In the genomic region with DNA sequence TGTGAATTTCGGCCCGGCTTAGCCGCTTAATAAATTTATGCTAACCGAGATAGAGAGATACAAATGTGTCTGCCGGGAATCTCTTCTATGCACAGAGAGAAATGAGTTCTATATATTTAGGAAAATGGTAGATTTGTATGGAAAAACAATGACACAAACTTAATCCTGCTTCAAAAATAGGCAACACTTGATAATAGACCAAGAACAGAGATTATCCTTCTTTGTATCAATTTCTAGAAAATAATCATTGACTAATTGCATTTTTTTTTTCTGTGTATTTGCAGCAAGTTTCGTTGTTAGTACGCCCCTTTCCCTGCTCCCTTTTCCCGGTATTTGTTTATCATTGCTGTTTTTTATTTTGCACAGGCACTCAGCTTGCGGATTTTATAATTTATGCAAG, we compare ENCODE assay signal across 4 fruit fly cellular contexts.
TF ChIP-seq lines count a peak whose summit lies in the region.

No protein-coding gene starts in this region.

- TF ChIP-seq CTCF in whole organism, embryonic (GFP tag; optimal IDR thresholded peaks at IDR 0.05; lab: Kevin White, UChicago), result no peak

TF ChIP-seq in whole organism, embryonic, 481 proteins besides CTCF, POLR2A, EP300 and RAD21:
- TF ChIP-seq Stat92E (GFP tag; optimal IDR thresholded peaks at IDR 0.05; lab: Kevin White, UChicago), result no peak
- no peak for TF ChIP-seq so (GFP tag; IDR thresholded peaks at IDR 0.05; lab: Robert Waterston, UW)
- 0 out of 3 replicates have a peak, but pooled peaks have one; percentile 6 for TF ChIP-seq row (GFP tag; IDR thresholded peaks at IDR 0.05; lab: Robert Waterston, UW)
- TF ChIP-seq CG30020 (tag; optimal IDR thresholded peaks at IDR 0.05; lab: Kevin White, UChicago), result no peak
- peak; percentile 20 for TF ChIP-seq Med (GFP tag; lab: Kevin White, UChicago)
- TF ChIP-seq exex (tag; optimal IDR thresholded peaks at IDR 0.05; lab: Kevin White, UChicago), result no peak
- no peak for TF ChIP-seq nau (GFP tag; optimal IDR thresholded peaks at IDR 0.05; lab: Kevin White, UChicago)
- no peak for TF ChIP-seq zen (tag; optimal IDR thresholded peaks at IDR 0.05; lab: Kevin White, UChicago)
- no peak for TF ChIP-seq HLH4C (GFP tag; IDR thresholded peaks at IDR 0.05; lab: Robert Waterston, UW; ENCODE audit: partially characterized antibody)
- TF ChIP-seq CG6765 (GFP tag; optimal IDR thresholded peaks at IDR 0.05; lab: Kevin White, UChicago), result no peak
- TF ChIP-seq gem (tag; optimal IDR thresholded peaks at IDR 0.05; lab: Kevin White, UChicago), result peak; percentile 12
- no peak for TF ChIP-seq CG10959 (GFP tag; IDR thresholded peaks at IDR 0.05; lab: Robert Waterston, UW)

TF ChIP-seq in whole organism, prepupa, 60 proteins besides CTCF, POLR2A, EP300 and RAD21 (continues in another document):
- peak; percentile 42 for TF ChIP-seq cyc (GFP tag; optimal IDR thresholded peaks at IDR 0.05; lab: Kevin White, UChicago)
- no peak for TF ChIP-seq CG6808 (GFP tag; optimal IDR thresholded peaks at IDR 0.05; lab: Kevin White, UChicago)
- no peak for TF ChIP-seq Gug (GFP tag; IDR thresholded peaks at IDR 0.05; lab: Robert Waterston, UW)
- no peak for TF ChIP-seq CG16779 (tag; optimal IDR thresholded peaks at IDR 0.05; lab: Kevin White, UChicago)
- peak; percentile 39 for TF ChIP-seq vri (GFP tag; optimal IDR thresholded peaks at IDR 0.05; lab: Kevin White, UChicago)
- peak; percentile 10 for TF ChIP-seq CG34406 (GFP tag; optimal IDR thresholded peaks at IDR 0.05; lab: Kevin White, UChicago)
- TF ChIP-seq CG8632 (GFP tag; optimal IDR thresholded peaks at IDR 0.05; lab: Kevin White, UChicago), result peak; percentile 20
- TF ChIP-seq esn (GFP tag; optimal IDR thresholded peaks at IDR 0.05; lab: Kevin White, UChicago), result peak; percentile 56
- TF ChIP-seq CG8119 (GFP tag; IDR thresholded peaks at IDR 0.05; lab: Robert Waterston, UW), result no peak
- TF ChIP-seq CG6854 (GFP tag; optimal IDR thresholded peaks at IDR 0.05; lab: Kevin White, UChicago), result no peak
- TF ChIP-seq topi (GFP tag; optimal IDR thresholded peaks at IDR 0.05; lab: Kevin White, UChicago), result peak; percentile 58
- no peak for TF ChIP-seq Hr4 (GFP tag; optimal IDR thresholded peaks at IDR 0.05; lab: Kevin White, UChicago)
- TF ChIP-seq dac (GFP tag; optimal IDR thresholded peaks at IDR 0.05; lab: Kevin White, UChicago), result no peak
- TF ChIP-seq fd85E (GFP tag; optimal IDR thresholded peaks at IDR 0.05; lab: Kevin White, UChicago), result no peak
- TF ChIP-seq Sox15 (GFP tag; optimal IDR thresholded peaks at IDR 0.05; lab: Kevin White, UChicago), result no peak
- TF ChIP-seq net (GFP tag; optimal IDR thresholded peaks at IDR 0.05; lab: Kevin White, UChicago), result no peak
- TF ChIP-seq salr (GFP tag; optimal IDR thresholded peaks at IDR 0.05; lab: Kevin White, UChicago), result no peak
- TF ChIP-seq Eip78C (GFP tag; lab: Kevin White, UChicago), result peak; percentile 77
- peak; percentile 25 for TF ChIP-seq OdsH (GFP tag; optimal IDR thresholded peaks at IDR 0.05; lab: Kevin White, UChicago)
- no peak for TF ChIP-seq CG6163 (GFP tag; IDR thresholded peaks at IDR 0.05; lab: Robert Waterston, UW)
- no peak for TF ChIP-seq dsx (GFP tag; optimal IDR thresholded peaks at IDR 0.05; lab: Kevin White, UChicago; ENCODE audit: poor library complexity, severe bottlenecking)
- TF ChIP-seq Blimp-1 (GFP tag; optimal IDR thresholded peaks at IDR 0.05; lab: Kevin White, UChicago), result no peak
- no peak for TF ChIP-seq CG6276 (GFP tag; optimal IDR thresholded peaks at IDR 0.05; lab: Kevin White, UChicago)
- TF ChIP-seq achi (GFP tag; optimal IDR thresholded peaks at IDR 0.05; lab: Kevin White, UChicago), result peak; percentile 0
- TF ChIP-seq CG7368 (GFP tag; optimal IDR thresholded peaks at IDR 0.05; lab: Kevin White, UChicago), result no peak
- peak; percentile 22 for TF ChIP-seq Eip75B (GFP tag; optimal IDR thresholded peaks at IDR 0.05; lab: Kevin White, UChicago)

TF ChIP-seq in whole organism, pupa, 21 proteins besides CTCF, POLR2A, EP300 and RAD21:
- TF ChIP-seq Snoo (tag; optimal IDR thresholded peaks at IDR 0.05; lab: Kevin White, UChicago) (no peak), EcR (GFP tag; optimal IDR thresholded peaks at IDR 0.05; lab: Kevin White, UChicago) (no peak), rn (GFP tag; IDR thresholded peaks at IDR 0.05; lab: Robert Waterston, UW) (no peak), CG4496 (GFP tag; IDR thresholded peaks at IDR 0.05; lab: Robert Waterston, UW) (no peak), CG13204 (GFP tag; optimal IDR thresholded peaks at IDR 0.05; lab: Kevin White, UChicago) (no peak), CG10348 (GFP tag; IDR thresholded peaks at IDR 0.05; lab: Robert Waterston, UW) (no peak), gl (tag; optimal IDR thresholded peaks at IDR 0.05; lab: Kevin White, UChicago) (no peak), CG34367 (tag; optimal IDR thresholded peaks at IDR 0.05; lab: Kevin White, UChicago) (peak; percentile 9), CG17806 (tag; optimal IDR thresholded peaks at IDR 0.05; lab: Kevin White, UChicago) (peak; percentile 26), CG14655 (GFP tag; optimal IDR thresholded peaks at IDR 0.05; lab: Kevin White, UChicago) (peak; percentile 25), D1 (tag; optimal IDR thresholded peaks at IDR 0.05; lab: Kevin White, UChicago) (no peak), CG9948 (tag; optimal IDR thresholded peaks at IDR 0.05; lab: Kevin White, UChicago) (peak; percentile 24), CG15710 (tag; optimal IDR thresholded peaks at IDR 0.05; lab: Kevin White, UChicago) (no peak), CG8159 (tag; optimal IDR thresholded peaks at IDR 0.05; lab: Kevin White, UChicago) (peak; percentile 1), Ets98B (GFP tag; IDR thresholded peaks at IDR 0.05; lab: Robert Waterston, UW) (no peak), CG32121 (GFP tag; IDR thresholded peaks at IDR 0.05; lab: Robert Waterston, UW) (no peak), Pif1A (GFP tag; optimal IDR thresholded peaks at IDR 0.05; lab: Kevin White, UChicago) (no peak), Pif1B (GFP tag; optimal IDR thresholded peaks at IDR 0.05; lab: Kevin White, UChicago) (no peak), CG8301 (tag; optimal IDR thresholded peaks at IDR 0.05; lab: Kevin White, UChicago) (no peak), fd96Ca (GFP tag; IDR thresholded peaks at IDR 0.05; lab: Robert Waterston, UW) (no peak), CG12605 (GFP tag; IDR thresholded peaks at IDR 0.05; lab: Robert Waterston, UW) (no peak)

TF ChIP-seq in whole organism, wandering third instar larva, 38 proteins besides CTCF, POLR2A, EP300 and RAD21 (continues in another document):
- peak; percentile 64 for TF ChIP-seq ey (GFP tag; optimal IDR thresholded peaks at IDR 0.05; lab: Kevin White, UChicago)
- TF ChIP-seq Hr83 (GFP tag; optimal IDR thresholded peaks at IDR 0.05; lab: Kevin White, UChicago; ENCODE audit: poor library complexity, severe bottlenecking), result no peak
- no peak for TF ChIP-seq Myc (optimal IDR thresholded peaks at IDR 0.05; lab: Kevin White, UChicago)
- TF ChIP-seq woc (GFP tag; optimal IDR thresholded peaks at IDR 0.05; lab: Kevin White, UChicago), result peak; percentile 7
- no peak for TF ChIP-seq pan (optimal IDR thresholded peaks at IDR 0.05; lab: Kevin White, UChicago)
- TF ChIP-seq CrebA (GFP tag; optimal IDR thresholded peaks at IDR 0.05; lab: Kevin White, UChicago; ENCODE audit: borderline replicate concordance), result no peak
- no peak for TF ChIP-seq Dif (GFP tag; optimal IDR thresholded peaks at IDR 0.05; lab: Kevin White, UChicago; ENCODE audit: partially characterized antibody)
- TF ChIP-seq sv (GFP tag; optimal IDR thresholded peaks at IDR 0.05; lab: Kevin White, UChicago), result no peak
- no peak for TF ChIP-seq CG9705 (GFP tag; optimal IDR thresholded peaks at IDR 0.05; lab: Kevin White, UChicago)
- peak; percentile 17 for TF ChIP-seq br (GFP tag; optimal IDR thresholded peaks at IDR 0.05; lab: Kevin White, UChicago)
- no peak for TF ChIP-seq Mio (GFP tag; optimal IDR thresholded peaks at IDR 0.05; lab: Kevin White, UChicago)
- peak; percentile 65 for TF ChIP-seq Hnf4 (GFP tag; optimal IDR thresholded peaks at IDR 0.05; lab: Kevin White, UChicago)
- TF ChIP-seq dl (GFP tag; optimal IDR thresholded peaks at IDR 0.05; lab: Kevin White, UChicago; ENCODE audit: insufficient read depth in 1 of 2, partially characterized antibody in 2 of 2), result no peak
- TF ChIP-seq psq (GFP tag; optimal IDR thresholded peaks at IDR 0.05; lab: Kevin White, UChicago), result peak; percentile 13
- no peak for TF ChIP-seq GATAd (GFP tag; optimal IDR thresholded peaks at IDR 0.05; lab: Kevin White, UChicago)
- no peak for TF ChIP-seq Abd-B (GFP tag; optimal IDR thresholded peaks at IDR 0.05; lab: Kevin White, UChicago)
- TF ChIP-seq dmrt93B (GFP tag; optimal IDR thresholded peaks at IDR 0.05; lab: Kevin White, UChicago), result peak; percentile 38
- no peak for TF ChIP-seq lola (GFP tag; optimal IDR thresholded peaks at IDR 0.05; lab: Kevin White, UChicago)
- peak; percentile 60 for TF ChIP-seq HLH106 (tag; optimal IDR thresholded peaks at IDR 0.05; lab: Kevin White, UChicago)
- TF ChIP-seq dsf (GFP tag; optimal IDR thresholded peaks at IDR 0.05; lab: Kevin White, UChicago; ENCODE audit: borderline replicate concordance), result no peak
- no peak for TF ChIP-seq usp (GFP tag; optimal IDR thresholded peaks at IDR 0.05; lab: Kevin White, UChicago)
- no peak for TF ChIP-seq N (GFP tag; optimal IDR thresholded peaks at IDR 0.05; lab: Kevin White, UChicago)
- no peak for TF ChIP-seq tai (GFP tag; optimal IDR thresholded peaks at IDR 0.05; lab: Kevin White, UChicago)
- TF ChIP-seq sage (GFP tag; optimal IDR thresholded peaks at IDR 0.05; lab: Kevin White, UChicago), result no peak
- peak; percentile 67 for TF ChIP-seq fru (GFP tag; optimal IDR thresholded peaks at IDR 0.05; lab: Kevin White, UChicago)
- TF ChIP-seq h (GFP tag; optimal IDR thresholded peaks at IDR 0.05; lab: Kevin White, UChicago), result peak; percentile 60
- TF ChIP-seq Jra (GFP tag; optimal IDR thresholded peaks at IDR 0.05; lab: Kevin White, UChicago), result no peak
- TF ChIP-seq brk (GFP tag; optimal IDR thresholded peaks at IDR 0.05; lab: Kevin White, UChicago), result no peak
- TF ChIP-seq Hr78 (GFP tag; optimal IDR thresholded peaks at IDR 0.05; lab: Kevin White, UChicago), result no peak
- TF ChIP-seq foxo (GFP tag; optimal IDR thresholded peaks at IDR 0.05; lab: Kevin White, UChicago), result peak in 1 of 2 experiments; percentile 69
- no peak for TF ChIP-seq CG32264 (GFP tag; optimal IDR thresholded peaks at IDR 0.05; lab: Kevin White, UChicago)
- peak; percentile 60 for TF ChIP-seq rgr (GFP tag; optimal IDR thresholded peaks at IDR 0.05; lab: Kevin White, UChicago)
- no peak for TF ChIP-seq Rel (GFP tag; optimal IDR thresholded peaks at IDR 0.05; lab: Kevin White, UChicago)
- TF ChIP-seq Rel (tag; optimal IDR thresholded peaks at IDR 0.05; lab: Kevin White, UChicago), result no peak
- peak; percentile 3 for TF ChIP-seq Sp1 (GFP tag; optimal IDR thresholded peaks at IDR 0.05; lab: Kevin White, UChicago)
- TF ChIP-seq Vsx2 (GFP tag; optimal IDR thresholded peaks at IDR 0.05; lab: Kevin White, UChicago; ENCODE audit: partially characterized antibody), result no peak
- TF ChIP-seq OdsH (GFP tag; optimal IDR thresholded peaks at IDR 0.05; lab: Kevin White, UChicago), result peak; percentile 57

Comparison
In these comparisons a context has a peak if more than half of its experiments do, and no peak if none do; other contexts are left out.
1. Of the 7 proteins assayed by ChIP-seq in both whole organism, embryonic and whole organism, prepupa: peak only in whole organism, embryonic: none; only in whole organism, prepupa: Hr39 and Sox102F; in both: none; in neither: 5.